Worm (Caenorhabditis elegans): ENCODE data around the gene C18G1.1.

DNA sequence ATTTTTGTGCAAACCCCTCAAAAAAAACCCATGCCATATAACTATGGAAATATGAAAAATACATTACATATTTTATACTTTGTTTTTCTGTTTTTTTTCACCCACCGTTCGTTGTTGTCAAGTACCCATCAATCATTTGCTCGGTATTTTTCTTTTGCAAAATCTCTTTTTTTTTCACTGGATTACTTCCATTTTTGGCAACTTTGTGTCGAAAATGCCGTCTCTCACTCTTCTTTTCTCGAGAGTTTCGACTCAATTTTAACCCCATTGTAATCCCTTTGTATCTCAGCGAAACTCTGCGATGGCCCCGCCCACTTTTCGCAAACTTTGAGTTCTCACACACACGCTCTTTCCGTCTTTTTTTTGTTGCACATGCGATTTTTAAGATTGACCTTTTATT, 2.6 kb upstream of the C18G1.1 start:
- TF ChIP-seq hnd-1 (tag; optimal IDR thresholded peaks at IDR 0.05) (no peak), flt-1 (GFP tag; IDR thresholded peaks at IDR 0.05) (no peak), tra-4 (tag; optimal IDR thresholded peaks at IDR 0.05) (no peak), hmbx-1 (tag; optimal IDR thresholded peaks at IDR 0.05) (no peak), ama-1 (optimal IDR thresholded peaks at IDR 0.05) (no peak), aly-1 (tag; optimal IDR thresholded peaks at IDR 0.05) (no peak), B0310.2 (tag; optimal IDR thresholded peaks at IDR 0.05) (no peak)

Data from whole organism, early embryonic.